Fruit fly (Drosophila melanogaster) whole organism, wandering third instar larva: ENCODE measurements around the gene CG4045.

Experiments used
- Abd-B ChIP-seq: fragments of >200 bp; optimal IDR thresholded peaks from 2 replicates; lab custom pipeline; 2017; ENCODE audit warnings: missing biosample characterization, missing genetic modification characterization
- CG32264 ChIP-seq: fragments of 200-800 bp; sonication (Bioruptor generic); optimal IDR thresholded peaks from 2 replicates; lab custom pipeline; 2016; ENCODE audit warnings: missing biosample characterization, missing genetic modification characterization
- CG9705 ChIP-seq: fragments of 200-800 bp; sonication (Bioruptor generic); optimal IDR thresholded peaks from 2 replicates; lab custom pipeline; 2018; ENCODE audit warnings: missing biosample characterization, mild to moderate bottlenecking, missing genetic modification characterization
- CrebA ChIP-seq: fragments of 200-800 bp; sonication (Bioruptor generic); optimal IDR thresholded peaks from 2 replicates; lab custom pipeline; 2016; ENCODE audit warnings: missing biosample characterization, mild to moderate bottlenecking, missing genetic modification characterization, borderline replicate concordance
- Dfd ChIP-seq: fragments of >200 bp; optimal IDR thresholded peaks from 2 replicates; lab custom pipeline; 2017; ENCODE audit warnings: missing biosample characterization, missing genetic modification characterization
- Dif ChIP-seq: fragments of 200-275, 200-300 bp; sonication (Bioruptor generic); optimal IDR thresholded peaks from 2 replicates; lab custom pipeline; 2018; ENCODE audit warnings: missing biosample characterization, missing genetic modification characterization; ENCODE audit not compliant: partially characterized antibody
- GATAd ChIP-seq: sonication (Bioruptor generic); optimal IDR thresholded peaks from 2 replicates; lab custom pipeline; 2016; ENCODE audit warnings: missing biosample characterization, missing genetic modification characterization
- HLH106 ChIP-seq: fragments of 200-800 bp; optimal IDR thresholded peaks from 3 replicates; lab custom pipeline; 2019; ENCODE audit warnings: missing biosample characterization, mild to moderate bottlenecking, missing genetic modification characterization, moderate library complexity
- Hnf4 ChIP-seq: fragments of 200-800 bp; sonication (Bioruptor generic); optimal IDR thresholded peaks from 2 replicates; lab custom pipeline; 2016; ENCODE audit warnings: missing biosample characterization, mild to moderate bottlenecking, missing genetic modification characterization
- Hr78 ChIP-seq: fragments of >200 bp; optimal IDR thresholded peaks from 2 replicates; lab custom pipeline; 2017; ENCODE audit warnings: missing biosample characterization, missing genetic modification characterization
- Hr83 ChIP-seq: fragments of 200-300 bp; sonication (Bioruptor generic); optimal IDR thresholded peaks from 2 replicates; lab custom pipeline; 2016; ENCODE audit warnings: missing biosample characterization, mild to moderate bottlenecking, missing genetic modification characterization, moderate library complexity; ENCODE audit not compliant: poor library complexity, severe bottlenecking
- Jra ChIP-seq: sonication (Bioruptor generic); optimal IDR thresholded peaks from 2 replicates; lab custom pipeline; 2016; ENCODE audit warnings: missing biosample characterization, missing genetic modification characterization
- Mio ChIP-seq: sonication (Bioruptor generic); optimal IDR thresholded peaks from 2 replicates; lab custom pipeline; 2016; ENCODE audit warnings: missing biosample characterization, missing genetic modification characterization
- Myc ChIP-seq: fragments of >200 bp; optimal IDR thresholded peaks from 2 replicates; lab custom pipeline; 2017
- N ChIP-seq: fragments of >200 bp; optimal IDR thresholded peaks from 2 replicates; lab custom pipeline; 2018; ENCODE audit warnings: missing biosample characterization, missing external identifiers, missing genetic modification characterization
- OdsH ChIP-seq: fragments of 200-800 bp; sonication (Bioruptor generic); optimal IDR thresholded peaks from 2 replicates; lab custom pipeline; 2016; ENCODE audit warnings: missing biosample characterization, mild to moderate bottlenecking, missing genetic modification characterization
- Rel ChIP-seq, 2 experiments: fragments of 200-800 bp; sonication (Bioruptor generic) in 1 of 2; optimal IDR thresholded peaks; 2 replicates in 1 of 2; 3 replicates in 1 of 2; lab custom pipeline; 2016 to 2019; ENCODE audit warnings: mild to moderate bottlenecking in 2 of 2, missing biosample characterization in 2 of 2, missing genetic modification characterization in 2 of 2, moderate library complexity in 1 of 2
- Sp1 ChIP-seq: fragments of 200-800 bp; sonication (Bioruptor generic); optimal IDR thresholded peaks from 3 replicates; lab custom pipeline; 2019; ENCODE audit warnings: missing biosample characterization, mild to moderate bottlenecking, missing genetic modification characterization, moderate library complexity
- Vsx2 ChIP-seq: fragments of 200-300, 225-300 bp; sonication (Bioruptor generic); optimal IDR thresholded peaks from 2 replicates; lab custom pipeline; 2018; ENCODE audit warnings: missing biosample characterization, missing genetic modification characterization; ENCODE audit not compliant: partially characterized antibody
- br ChIP-seq: fragments of 200-800 bp; sonication (Bioruptor generic); optimal IDR thresholded peaks from 2 replicates; lab custom pipeline; 2016; ENCODE audit warnings: missing biosample characterization, missing genetic modification characterization
- brk ChIP-seq: fragments of 200-800 bp; sonication (Bioruptor generic); optimal IDR thresholded peaks from 2 replicates; lab custom pipeline; 2016; ENCODE audit warnings: missing biosample characterization, mild to moderate bottlenecking, missing genetic modification characterization
- dl ChIP-seq, 2 experiments: fragments of 175-275, 200-275 bp in 1 of 2; fragments of 200-275 bp in 1 of 2; sonication (Bioruptor generic); optimal IDR thresholded peaks; lab custom pipeline; 2018; ENCODE audit warnings: mild to moderate bottlenecking in 2 of 2, missing biosample characterization in 2 of 2, missing genetic modification characterization in 2 of 2, moderate library complexity in 2 of 2; ENCODE audit not compliant: partially characterized antibody in 2 of 2, insufficient read depth in 1 of 2
- dmrt93B ChIP-seq: fragments of 200-800 bp; sonication (Bioruptor generic); optimal IDR thresholded peaks from 2 replicates; lab custom pipeline; 2018; ENCODE audit warnings: missing biosample characterization, mild to moderate bottlenecking, missing genetic modification characterization
- dsf ChIP-seq: sonication (Bioruptor generic); optimal IDR thresholded peaks from 2 replicates; lab custom pipeline; 2016; ENCODE audit warnings: missing biosample characterization, missing genetic modification characterization, borderline replicate concordance
- ey ChIP-seq: fragments of 200-800 bp; sonication (Bioruptor generic); optimal IDR thresholded peaks from 2 replicates; lab custom pipeline; 2016; ENCODE audit warnings: missing biosample characterization, missing genetic modification characterization
- foxo ChIP-seq, 2 experiments: fragments of 200-800 bp; sonication (Bioruptor generic); optimal IDR thresholded peaks; 2 replicates in 1 of 2; 3 replicates in 1 of 2; lab custom pipeline; 2016 to 2017; ENCODE audit warnings: missing biosample characterization in 2 of 2, missing genetic modification characterization in 2 of 2
- fru ChIP-seq: fragments of 200-800 bp; sonication (Bioruptor generic); optimal IDR thresholded peaks from 3 replicates; lab custom pipeline; 2016; ENCODE audit warnings: missing biosample characterization, mild to moderate bottlenecking, missing genetic modification characterization
- h ChIP-seq: fragments of 200-800 bp; sonication (Bioruptor generic); optimal IDR thresholded peaks from 3 replicates; lab custom pipeline; 2016; ENCODE audit warnings: missing biosample characterization, mild to moderate bottlenecking, missing genetic modification characterization
- jim ChIP-seq: fragments of 175-275, 200-325 bp; sonication (Bioruptor generic); optimal IDR thresholded peaks from 2 replicates; lab custom pipeline; 2016; ENCODE audit warnings: missing biosample characterization, mild to moderate bottlenecking, missing genetic modification characterization
- lola ChIP-seq: fragments of >200 bp; optimal IDR thresholded peaks from 2 replicates; lab custom pipeline; 2017; ENCODE audit warnings: missing biosample characterization, missing genetic modification characterization
- pan ChIP-seq: fragments of >200 bp; optimal IDR thresholded peaks from 2 replicates; lab custom pipeline; 2017
- psq ChIP-seq: fragments of 200-800 bp; sonication (Bioruptor generic); optimal IDR thresholded peaks from 3 replicates; lab custom pipeline; 2017; ENCODE audit warnings: missing biosample characterization, mild to moderate bottlenecking, missing genetic modification characterization, moderate library complexity
- rgr ChIP-seq: fragments of 200-800 bp; sonication (Bioruptor generic); optimal IDR thresholded peaks from 3 replicates; lab custom pipeline; 2016; ENCODE audit warnings: missing biosample characterization, mild to moderate bottlenecking, missing genetic modification characterization
- sage ChIP-seq: fragments of 200-800 bp; sonication (Bioruptor generic); optimal IDR thresholded peaks from 2 replicates; lab custom pipeline; 2016; ENCODE audit warnings: missing biosample characterization, mild to moderate bottlenecking, missing genetic modification characterization
- sv ChIP-seq: fragments of 200-800 bp; sonication (Bioruptor generic); optimal IDR thresholded peaks from 3 replicates; lab custom pipeline; 2016; ENCODE audit warnings: missing biosample characterization, missing genetic modification characterization
- tai ChIP-seq: sonication (Bioruptor generic); optimal IDR thresholded peaks from 2 replicates; lab custom pipeline; 2016; ENCODE audit warnings: missing biosample characterization, missing genetic modification characterization
- usp ChIP-seq: fragments of >200 bp; optimal IDR thresholded peaks from 2 replicates; lab custom pipeline; 2017; ENCODE audit warnings: missing biosample characterization, missing genetic modification characterization
- woc ChIP-seq: sonication (Bioruptor generic); optimal IDR thresholded peaks from 2 replicates; lab custom pipeline; 2016; ENCODE audit warnings: missing biosample characterization, mild to moderate bottlenecking, missing genetic modification characterization

CG4045 gene

DNA sequence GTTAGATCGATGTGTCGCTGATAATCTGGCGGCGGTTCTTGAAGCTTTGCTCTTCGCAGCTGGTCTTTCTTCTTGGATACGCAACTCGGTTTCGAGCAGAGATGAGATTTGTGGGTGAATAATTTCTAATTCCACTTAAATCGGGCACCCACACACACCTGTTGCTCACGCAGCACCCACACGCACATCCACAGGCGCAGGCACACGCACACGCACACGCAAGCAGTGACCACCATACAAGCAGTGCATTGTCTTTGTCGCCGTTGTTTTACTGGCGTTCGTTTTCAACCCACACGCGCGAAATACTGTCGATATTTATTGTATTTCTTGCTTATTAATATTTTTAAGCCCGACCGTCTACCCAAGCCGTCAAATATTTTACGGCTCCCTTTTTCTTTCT, 20.6 kb upstream of the CG4045 start:
- TF ChIP-seq woc (GFP tag; lab: Kevin White, UChicago) (no peak), CG32264 (GFP tag; lab: Kevin White, UChicago) (no peak), Hnf4 (no peak), foxo (GFP tag; optimal IDR thresholded peaks at IDR 0.05; lab: Kevin White, UChicago) (no peak), h (GFP tag; lab: Kevin White, UChicago) (no peak), OdsH (GFP tag; lab: Kevin White, UChicago) (no peak)

DNA sequence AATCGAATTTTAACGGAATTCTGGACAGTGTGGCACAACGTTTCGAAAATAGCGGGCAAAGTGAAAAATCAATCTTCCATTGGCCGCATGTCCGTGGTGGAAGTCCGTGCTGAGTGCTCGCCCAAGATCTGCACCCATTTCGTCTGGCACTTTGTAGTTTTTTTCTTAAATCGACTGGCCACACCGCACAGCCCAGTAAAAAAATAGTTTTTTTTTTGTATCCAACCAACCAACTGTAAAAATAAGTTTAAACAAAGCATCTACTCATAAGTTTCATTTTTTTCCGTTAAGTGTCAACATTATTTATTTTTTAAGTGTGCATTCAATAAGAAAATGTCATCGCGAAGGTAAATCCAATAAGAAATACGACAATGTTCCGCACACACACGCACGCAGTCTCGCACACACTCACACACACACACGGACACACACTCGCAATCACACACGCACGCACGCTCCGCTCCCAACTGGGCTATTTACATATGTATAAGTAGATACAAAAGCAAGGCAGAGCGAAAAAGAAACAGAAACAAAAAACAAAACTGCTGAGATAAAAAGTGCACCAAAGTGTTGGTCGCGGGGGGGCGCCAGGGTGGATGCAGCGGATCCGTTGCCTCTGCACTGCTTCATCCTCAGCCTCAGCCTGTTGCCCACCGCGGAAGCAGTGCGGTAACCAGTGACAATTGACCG, 18.5 kb upstream of the CG4045 start, which contains the start of gene csw:
Gene csw (plus strand): TSS at position 163 of the 690 bp plus-strand sequence.
- no peak for TF ChIP-seq lola (GFP tag; lab: Kevin White, UChicago)
- peak in 1 of 2 experiments; percentile 50 for TF ChIP-seq foxo (GFP tag; optimal IDR thresholded peaks at IDR 0.05; lab: Kevin White, UChicago)
- peak; percentile 82 for TF ChIP-seq Dfd
- TF ChIP-seq CG9705 (GFP tag; lab: Kevin White, UChicago), result no peak
- TF ChIP-seq psq (GFP tag; lab: Kevin White, UChicago), result peak; percentile 33
- no peak for TF ChIP-seq pan
- no peak for TF ChIP-seq Rel (GFP tag; optimal IDR thresholded peaks at IDR 0.05; lab: Kevin White, UChicago)
- TF ChIP-seq Rel (tag; optimal IDR thresholded peaks at IDR 0.05; lab: Kevin White, UChicago), result peak; percentile 3
- TF ChIP-seq Mio, result no peak
- TF ChIP-seq dmrt93B (GFP tag; lab: Kevin White, UChicago), result no peak
- peak; percentile 23 for TF ChIP-seq h (GFP tag; lab: Kevin White, UChicago)
- TF ChIP-seq Hr78, result no peak
- TF ChIP-seq Sp1, result peak; percentile 63
- no peak for TF ChIP-seq tai (GFP tag; lab: Kevin White, UChicago)
- TF ChIP-seq Jra, result peak; percentile 35
- TF ChIP-seq Hr83 (GFP tag; lab: Kevin White, UChicago), result peak; percentile 18
- TF ChIP-seq rgr, result peak; percentile 1
- TF ChIP-seq brk (GFP tag; lab: Kevin White, UChicago), result no peak
- TF ChIP-seq Hnf4, result peak; percentile 91
- TF ChIP-seq usp (GFP tag; lab: Kevin White, UChicago), result no peak
- TF ChIP-seq Vsx2, result no peak
- no peak for TF ChIP-seq ey (GFP tag; lab: Kevin White, UChicago)
- TF ChIP-seq jim (GFP tag; lab: Kevin White, UChicago), result peak; percentile 92
- TF ChIP-seq dl (GFP tag; optimal IDR thresholded peaks at IDR 0.05; lab: Kevin White, UChicago; ENCODE audit: insufficient read depth in 1 of 2, partially characterized antibody in 2 of 2), result no peak
- no peak for TF ChIP-seq OdsH (GFP tag; lab: Kevin White, UChicago)
- peak; percentile 5 for TF ChIP-seq HLH106 (tag; lab: Kevin White, UChicago)
- TF ChIP-seq br (GFP tag; lab: Kevin White, UChicago), result no peak
- no peak for TF ChIP-seq woc (GFP tag; lab: Kevin White, UChicago)
- TF ChIP-seq GATAd (GFP tag; lab: Kevin White, UChicago), result no peak
- peak; percentile 75 for TF ChIP-seq N (GFP tag; lab: Kevin White, UChicago)
- no peak for TF ChIP-seq CG32264 (GFP tag; lab: Kevin White, UChicago)
- no peak for TF ChIP-seq dsf (GFP tag; lab: Kevin White, UChicago)
- no peak for TF ChIP-seq Myc (lab: Kevin White, UChicago)
- TF ChIP-seq CrebA (GFP tag; lab: Kevin White, UChicago), result no peak
- no peak for TF ChIP-seq Abd-B (GFP tag; lab: Kevin White, UChicago)
- peak; percentile 34 for TF ChIP-seq sv (GFP tag; lab: Kevin White, UChicago)
- no peak for TF ChIP-seq fru
- TF ChIP-seq sage (GFP tag; lab: Kevin White, UChicago), result no peak
- no peak for TF ChIP-seq Dif (GFP tag; lab: Kevin White, UChicago)
